Fruit fly (Drosophila melanogaster): ENCODE results near the gene chic.

DNA sequence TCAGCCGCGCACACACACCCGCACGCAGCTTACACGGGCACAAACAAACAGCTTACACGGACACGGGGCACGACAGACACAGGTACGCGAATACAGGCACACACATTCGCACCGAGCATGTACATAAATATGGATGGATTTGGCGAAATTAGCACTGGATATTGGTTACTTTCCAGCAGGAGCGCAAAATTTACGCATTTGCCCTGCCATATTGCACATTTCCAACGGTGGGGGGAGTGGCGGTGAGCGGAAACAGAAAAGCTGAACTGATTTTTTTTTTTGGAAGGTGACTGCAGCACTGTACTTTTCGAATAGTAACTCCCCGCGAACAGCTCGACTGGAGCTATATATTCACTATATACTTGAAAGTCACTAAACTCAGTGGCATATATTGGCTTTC, 17.6 kb upstream of the chic start:
- no peak for TF ChIP-seq Pif1B (GFP tag; optimal IDR thresholded peaks at IDR 0.05)
- TF ChIP-seq CG4496 (GFP tag; IDR thresholded peaks at IDR 0.05): 0 out of 3 replicates have a peak, but pooled peaks have one; percentile 3
- no peak for TF ChIP-seq rn (GFP tag; IDR thresholded peaks at IDR 0.05)
- TF ChIP-seq Snoo (tag; optimal IDR thresholded peaks at IDR 0.05): no peak
- TF ChIP-seq CG15710 (tag; optimal IDR thresholded peaks at IDR 0.05): no peak
- TF ChIP-seq fd96Ca (GFP tag; IDR thresholded peaks at IDR 0.05): no peak
- no peak for TF ChIP-seq EcR (GFP tag; optimal IDR thresholded peaks at IDR 0.05)
- TF ChIP-seq CG17806 (tag; optimal IDR thresholded peaks at IDR 0.05): no peak
- no peak for TF ChIP-seq D1 (tag; optimal IDR thresholded peaks at IDR 0.05)
- TF ChIP-seq CG14655 (GFP tag; optimal IDR thresholded peaks at IDR 0.05): no peak
- TF ChIP-seq CG8159 (tag; optimal IDR thresholded peaks at IDR 0.05): no peak
- TF ChIP-seq CG10348 (GFP tag; IDR thresholded peaks at IDR 0.05): no peak
